Worm (Caenorhabditis elegans) whole organism, L3 larva: Measurements from ENCODE around the gene C23F12.3.

Source experiments
- R02D3.7 ChIP-seq: fragments of 150-350 bp; optimal IDR thresholded peaks from 2 replicates; lab custom pipeline; 2014; ENCODE audit warnings: missing biosample characterization, missing genetic modification characterization
- ZK546.5 ChIP-seq: sonication (generic microtip); optimal IDR thresholded peaks from 2 replicates; lab custom pipeline; 2017; ENCODE audit warnings: missing biosample characterization, missing genetic modification characterization
- aly-2 ChIP-seq: fragments of 150-350 bp; optimal IDR thresholded peaks from 2 replicates; lab custom pipeline; 2014; ENCODE audit warnings: missing biosample characterization, missing genetic modification characterization
- ama-1 ChIP-seq: fragments of 150-350 bp; optimal IDR thresholded peaks from 2 replicates; lab custom pipeline; 2018
- ceh-16 ChIP-seq: sonication (generic microtip); optimal IDR thresholded peaks from 2 replicates; lab custom pipeline; 2017; ENCODE audit warnings: missing biosample characterization, missing genetic modification characterization
- ceh-28 ChIP-seq: fragments of 150-350 bp; optimal IDR thresholded peaks from 2 replicates; lab custom pipeline; 2014; ENCODE audit warnings: missing biosample characterization, missing genetic modification reagents, missing genetic modification characterization
- ceh-9 ChIP-seq: sonication (generic microtip); optimal IDR thresholded peaks from 2 replicates; lab custom pipeline; 2018; ENCODE audit warnings: missing biosample characterization, missing genetic modification characterization
- egl-27 ChIP-seq: sonication (generic microtip); optimal IDR thresholded peaks from 4 replicates; lab custom pipeline; 2017; ENCODE audit warnings: missing biosample characterization, missing genetic modification reagents, missing genetic modification characterization
- egl-5 ChIP-seq: fragments of 150-350 bp; optimal IDR thresholded peaks from 2 replicates; lab custom pipeline; 2017; ENCODE audit warnings: missing biosample characterization, missing genetic modification reagents, missing genetic modification characterization, inconsistent platforms
- elt-1 ChIP-seq: fragments of 150-350 bp; optimal IDR thresholded peaks from 2 replicates; lab custom pipeline; 2014; ENCODE audit warnings: missing biosample characterization, missing genetic modification characterization
- elt-2 ChIP-seq: sonication (generic microtip); optimal IDR thresholded peaks from 2 replicates; lab custom pipeline; 2016; ENCODE audit warnings: missing genetic modification reagents, mild to moderate bottlenecking, missing genetic modification characterization, missing compliant biosample characterization
- elt-3 ChIP-seq, 3 experiments: fragments of 150-350 bp in 1 of 3; sonication (generic microtip) in 2 of 3; optimal IDR thresholded peaks; 2 replicates in 2 of 3; 4 replicates in 1 of 3; lab custom pipeline; 2014 to 2017; ENCODE audit warnings: missing biosample characterization in 3 of 3, missing genetic modification characterization in 3 of 3
- eor-1 ChIP-seq, 2 experiments: fragments of 150-350 bp; optimal IDR thresholded peaks; 2 replicates each; lab custom pipeline; 2014 to 2018; ENCODE audit warnings: missing biosample characterization in 2 of 2, missing genetic modification characterization in 2 of 2
- fkh-10 ChIP-seq: sonication (generic microtip); optimal IDR thresholded peaks from 2 replicates; lab custom pipeline; 2017; ENCODE audit warnings: missing biosample characterization, missing genetic modification reagents, missing genetic modification characterization
- fkh-2 ChIP-seq: fragments of 150-350 bp; optimal IDR thresholded peaks from 2 replicates; lab custom pipeline; 2014; ENCODE audit warnings: missing biosample characterization, missing genetic modification reagents, missing genetic modification characterization
- fos-1 ChIP-seq: fragments of 150-350 bp; optimal IDR thresholded peaks from 2 replicates; lab custom pipeline; 2014; ENCODE audit warnings: missing biosample characterization, missing genetic modification characterization
- hmg-11 ChIP-seq: sonication (generic microtip); optimal IDR thresholded peaks from 2 replicates; lab custom pipeline; 2016; ENCODE audit warnings: missing genetic modification characterization, missing compliant biosample characterization
- jun-1 ChIP-seq: fragments of 150-350 bp; optimal IDR thresholded peaks from 2 replicates; lab custom pipeline; 2014; ENCODE audit warnings: missing biosample characterization, missing genetic modification reagents, missing genetic modification characterization
- lin-15B ChIP-seq: fragments of 150-350 bp; optimal IDR thresholded peaks from 2 replicates; lab custom pipeline; 2014; ENCODE audit warnings: missing biosample characterization, missing genetic modification characterization
- lin-39 ChIP-seq: fragments of 150-350 bp; optimal IDR thresholded peaks from 2 replicates; lab custom pipeline; 2018; ENCODE audit warnings: missing biosample characterization, missing genetic modification reagents, missing genetic modification characterization
- lsy-12 ChIP-seq: sonication (generic microtip); optimal IDR thresholded peaks from 2 replicates; lab custom pipeline; 2016; ENCODE audit warnings: mild to moderate bottlenecking, missing genetic modification characterization, missing compliant biosample characterization
- mdl-1 ChIP-seq: fragments of 150-350 bp; optimal IDR thresholded peaks from 2 replicates; lab custom pipeline; 2014; ENCODE audit warnings: missing biosample characterization, missing genetic modification characterization
- mml-1 ChIP-seq: fragments of 150-350 bp; sonication (generic microtip); optimal IDR thresholded peaks from 3 replicates; lab custom pipeline; 2014; ENCODE audit warnings: missing biosample characterization, missing genetic modification characterization
- nfya-1 ChIP-seq: sonication (generic microtip); optimal IDR thresholded peaks from 2 replicates; lab custom pipeline; 2017; ENCODE audit warnings: missing genetic modification characterization, mild to moderate bottlenecking, missing compliant biosample characterization, antibody characterized with exemption, moderate library complexity; ENCODE audit not compliant: insufficient read depth
- nhr-11 ChIP-seq: fragments of 150-350 bp; optimal IDR thresholded peaks from 2 replicates; lab custom pipeline; 2014; ENCODE audit warnings: missing biosample characterization, missing genetic modification characterization
- nhr-12 ChIP-seq: fragments of 150-350 bp; optimal IDR thresholded peaks from 2 replicates; lab custom pipeline; 2014; ENCODE audit warnings: missing biosample characterization, missing genetic modification characterization
- nhr-23 ChIP-seq: fragments of 150-350 bp; optimal IDR thresholded peaks from 2 replicates; lab custom pipeline; 2014; ENCODE audit warnings: missing biosample characterization, missing genetic modification reagents, missing genetic modification characterization
- nhr-237 ChIP-seq: fragments of 150-350 bp; optimal IDR thresholded peaks from 2 replicates; lab custom pipeline; 2014; ENCODE audit warnings: missing biosample characterization, missing genetic modification characterization
- nhr-25 ChIP-seq: sonication (generic microtip); optimal IDR thresholded peaks from 2 replicates; lab custom pipeline; 2017; ENCODE audit warnings: missing biosample characterization, missing genetic modification characterization
- nhr-43 ChIP-seq: sonication (generic microtip); optimal IDR thresholded peaks from 2 replicates; lab custom pipeline; 2016; ENCODE audit warnings: mild to moderate bottlenecking, missing genetic modification characterization, missing compliant biosample characterization; ENCODE audit not compliant: poor library complexity, severe bottlenecking
- nhr-67 ChIP-seq: fragments of 150-350 bp; optimal IDR thresholded peaks from 2 replicates; lab custom pipeline; 2014; ENCODE audit warnings: missing biosample characterization, missing genetic modification characterization
- nhr-77 ChIP-seq: fragments of 150-350 bp; optimal IDR thresholded peaks from 2 replicates; lab custom pipeline; 2014; ENCODE audit warnings: missing biosample characterization, missing genetic modification characterization
- pha-4 ChIP-seq: fragments of 150-350 bp; optimal IDR thresholded peaks from 2 replicates; lab custom pipeline; 2014; ENCODE audit warnings: missing biosample characterization, missing genetic modification reagents, missing genetic modification characterization
- pqm-1 ChIP-seq: fragments of 150-350 bp; optimal IDR thresholded peaks from 2 replicates; lab custom pipeline; 2017; ENCODE audit warnings: missing biosample characterization, missing genetic modification characterization, inconsistent platforms
- sea-2 ChIP-seq: fragments of 150-350 bp; sonication (generic microtip); optimal IDR thresholded peaks from 4 replicates; lab custom pipeline; 2014; ENCODE audit warnings: missing biosample characterization, missing genetic modification reagents, missing genetic modification characterization
- skn-1 ChIP-seq: fragments of 150-350 bp; optimal IDR thresholded peaks from 2 replicates; lab custom pipeline; 2014; ENCODE audit warnings: missing biosample characterization, missing genetic modification characterization
- snpc-4 ChIP-seq: fragments of 150-350 bp; optimal IDR thresholded peaks from 2 replicates; lab custom pipeline; 2014; ENCODE audit warnings: missing biosample characterization, missing genetic modification characterization
- tbx-2 ChIP-seq: sonication (generic microtip); optimal IDR thresholded peaks from 2 replicates; lab custom pipeline; 2016; ENCODE audit warnings: mild to moderate bottlenecking, missing genetic modification characterization, missing compliant biosample characterization
- unc-39 ChIP-seq: sonication (generic microtip); optimal IDR thresholded peaks from 4 replicates; lab custom pipeline; 2017; ENCODE audit warnings: missing biosample characterization, missing genetic modification characterization
- unc-62 ChIP-seq: fragments of 150-350 bp; sonication (generic microtip); optimal IDR thresholded peaks from 4 replicates; lab custom pipeline; 2014; ENCODE audit warnings: missing biosample characterization, missing genetic modification reagents, missing genetic modification characterization
- zag-1 ChIP-seq: fragments of 150-350 bp; optimal IDR thresholded peaks from 2 replicates; lab custom pipeline; 2014; ENCODE audit warnings: missing biosample characterization, missing genetic modification characterization
- ztf-11 ChIP-seq: fragments of 150-350 bp; optimal IDR thresholded peaks from 2 replicates; lab custom pipeline; 2014; ENCODE audit warnings: missing biosample characterization, missing genetic modification characterization
- ztf-4 ChIP-seq: fragments of 150-350 bp; optimal IDR thresholded peaks from 2 replicates; lab custom pipeline; 2014; ENCODE audit warnings: missing biosample characterization, missing genetic modification characterization

C23F12.3 gene

ce11 chrX:9431002-9431482 is 39.6 kb downstream of the C23F12.3 start, which contains the start of gene B0272.3:
Gene B0272.3 (plus strand): TSS chrX:9431432.
- TF ChIP-seq nhr-237 (no peak), elt-2 (tag; lab: Kevin White, UChicago) (peak; percentile 86), aly-2 (no peak), zag-1 (no peak), mml-1 (tag; lab: Kevin White, UChicago) (no peak), elt-1 (tag; lab: Kevin White, UChicago) (no peak), ceh-28 (peak; percentile 55), nhr-23 (tag; lab: Kevin White, UChicago) (peak; percentile 74), unc-39 (no peak), elt-3 (tag; optimal IDR thresholded peaks at IDR 0.05; lab: Kevin White, UChicago) (peak in 1 of 3 experiments; percentile 33), jun-1 (peak; percentile 61), nhr-43 (tag; lab: Kevin White, UChicago) (peak; percentile 1), lin-39 (tag; lab: Kevin White, UChicago) (no peak), eor-1 (tag; optimal IDR thresholded peaks at IDR 0.05; lab: Kevin White, UChicago) (no peak), mdl-1 (tag; lab: Kevin White, UChicago) (no peak), egl-5 (tag; lab: Kevin White, UChicago) (no peak), tbx-2 (tag; lab: Kevin White, UChicago) (no peak), pha-4 (tag; lab: Kevin White, UChicago) (peak; percentile 71), hmg-11 (tag; lab: Kevin White, UChicago) (no peak), pqm-1 (tag; lab: Kevin White, UChicago) (peak; percentile 84), lin-15B (tag; lab: Kevin White, UChicago) (peak; percentile 31), nhr-11 (tag; lab: Kevin White, UChicago) (no peak), sea-2 (GFP tag; lab: Kevin White, UChicago) (no peak), nfya-1 (tag; lab: Kevin White, UChicago) (peak; percentile 26), nhr-67 (tag; lab: Kevin White, UChicago) (no peak), lsy-12 (tag; lab: Kevin White, UChicago) (no peak), ztf-11 (no peak), ZK546.5 (no peak), nhr-77 (tag; lab: Kevin White, UChicago) (no peak), nhr-25 (tag; lab: Kevin White, UChicago) (no peak)

- TF ChIP-seq mml-1 (tag; lab: Kevin White, UChicago) (no peak), skn-1 (tag; lab: Kevin White, UChicago) (no peak), nhr-11 (tag; lab: Kevin White, UChicago) (no peak), tbx-2 (tag; lab: Kevin White, UChicago) (no peak), nfya-1 (tag; lab: Kevin White, UChicago) (no peak), lin-15B (tag; lab: Kevin White, UChicago) (no peak)
Measured at ce11 chrX:9436843-9437312, 45.4 kb downstream of the C23F12.3 start, which contains the start of gene tbb-4. Gene tbb-4 (minus strand): TSS chrX:9436893.

ce11 chrX:9441512-9441911 is 50.1 kb downstream of the C23F12.3 start, which contains the start of gene memb-1:
Gene memb-1 (minus strand): TSS chrX:9441571.
- no peak for TF ChIP-seq elt-1 (tag; lab: Kevin White, UChicago)
- no peak for TF ChIP-seq aly-2
- peak; percentile 83 for TF ChIP-seq pha-4 (tag; lab: Kevin White, UChicago)
- peak; percentile 50 for TF ChIP-seq jun-1
- no peak for TF ChIP-seq nhr-12
- peak; percentile 77 for TF ChIP-seq nhr-23 (tag; lab: Kevin White, UChicago)
- no peak for TF ChIP-seq unc-62 (GFP tag; lab: Kevin White, UChicago)
- no peak for TF ChIP-seq ceh-9 (tag; lab: Kevin White, UChicago)
- TF ChIP-seq fkh-10 = no peak
- TF ChIP-seq skn-1 (tag; lab: Kevin White, UChicago) = peak; percentile 45
- no peak for TF ChIP-seq mdl-1 (tag; lab: Kevin White, UChicago)
- TF ChIP-seq ceh-16 = no peak
- peak; percentile 30 for TF ChIP-seq snpc-4
- peak; percentile 59 for TF ChIP-seq elt-2 (tag; lab: Kevin White, UChicago)
- TF ChIP-seq R02D3.7 (tag; lab: Kevin White, UChicago) = peak; percentile 70
- peak; percentile 73 for TF ChIP-seq lin-39 (tag; lab: Kevin White, UChicago)
- no peak for TF ChIP-seq tbx-2 (tag; lab: Kevin White, UChicago)
- TF ChIP-seq zag-1 = no peak
- peak; percentile 74 for TF ChIP-seq pqm-1 (tag; lab: Kevin White, UChicago)
- TF ChIP-seq ceh-28 = no peak
- TF ChIP-seq nhr-77 (tag; lab: Kevin White, UChicago) = no peak
- TF ChIP-seq ama-1 (lab: Kevin White, UChicago) = no peak
- TF ChIP-seq eor-1 (tag; optimal IDR thresholded peaks at IDR 0.05; lab: Kevin White, UChicago) = no peak
- TF ChIP-seq nhr-25 (tag; lab: Kevin White, UChicago) = peak; percentile 84
- TF ChIP-seq egl-27 = peak; percentile 21
- TF ChIP-seq elt-3 (tag; optimal IDR thresholded peaks at IDR 0.05; lab: Kevin White, UChicago) = no peak
- no peak for TF ChIP-seq unc-39
- TF ChIP-seq hmg-11 (tag; lab: Kevin White, UChicago) = peak; percentile 77
- peak; percentile 77 for TF ChIP-seq nfya-1 (tag; lab: Kevin White, UChicago)
- peak; percentile 33 for TF ChIP-seq fos-1 (tag; lab: Kevin White, UChicago)
- peak; percentile 67 for TF ChIP-seq egl-5 (tag; lab: Kevin White, UChicago)
- TF ChIP-seq fkh-2 (tag; lab: Kevin White, UChicago) = peak; percentile 1
- no peak for TF ChIP-seq ztf-4 (tag; lab: Kevin White, UChicago)
- no peak for TF ChIP-seq nhr-237
- TF ChIP-seq mml-1 (tag; lab: Kevin White, UChicago) = no peak
- TF ChIP-seq lin-15B (tag; lab: Kevin White, UChicago) = peak; percentile 18
- no peak for TF ChIP-seq ZK546.5
- TF ChIP-seq lsy-12 (tag; lab: Kevin White, UChicago) = no peak
- TF ChIP-seq sea-2 (GFP tag; lab: Kevin White, UChicago) = no peak
